Fruit fly (Drosophila melanogaster): ENCODE measurements around the gene AdipoR.

dm6 chr3R:22569888-22570287, 22.2 kb upstream of the AdipoR start, which contains the start of gene CG33110:
- TF ChIP-seq EcR (GFP tag; optimal IDR thresholded peaks at IDR 0.05): no peak
- no peak for TF ChIP-seq psq (optimal IDR thresholded peaks at IDR 0.05)
- TF ChIP-seq Dll (optimal IDR thresholded peaks at IDR 0.05): no peak
- no peak for TF ChIP-seq CG8478 (optimal IDR thresholded peaks at IDR 0.05)
- TF ChIP-seq pan (optimal IDR thresholded peaks at IDR 0.05): no peak
- no peak for TF ChIP-seq usp (GFP tag; optimal IDR thresholded peaks at IDR 0.05)

All from whole organism.